Worm (Caenorhabditis elegans) whole organism, late embryonic: Measurements from ENCODE around the gene F21G4.1.

Experiments used
- C08G9.2 ChIP-seq: sonication (generic microtip); optimal IDR thresholded peaks from 2 replicates; lab custom pipeline; 2016; ENCODE audit warnings: mild to moderate bottlenecking, missing genetic modification characterization, moderate library complexity, missing compliant biosample characterization
- C38D4.7 ChIP-seq: fragments of 200-800 bp; sonication (Bioruptor generic); optimal IDR thresholded peaks from 2 replicates; lab custom pipeline; 2018; ENCODE audit warnings: mild to moderate bottlenecking, missing genetic modification characterization, moderate library complexity, missing compliant biosample characterization
- ahr-1 ChIP-seq: sonication (generic microtip); optimal IDR thresholded peaks from 2 replicates; lab custom pipeline; 2016; ENCODE audit warnings: missing genetic modification characterization, missing compliant biosample characterization
- ceh-18 ChIP-seq: sonication (generic microtip); optimal IDR thresholded peaks from 2 replicates; lab custom pipeline; 2016; ENCODE audit warnings: missing genetic modification characterization, missing compliant biosample characterization
- ceh-2 ChIP-seq: sonication (generic microtip); optimal IDR thresholded peaks from 2 replicates; lab custom pipeline; 2016; ENCODE audit warnings: missing genotype, missing genetic modification characterization, missing compliant biosample characterization
- ceh-22 ChIP-seq: sonication (generic microtip); optimal IDR thresholded peaks from 2 replicates; lab custom pipeline; 2017; ENCODE audit warnings: missing biosample characterization, missing genetic modification characterization
- ceh-24 ChIP-seq: sonication (generic microtip); optimal IDR thresholded peaks from 2 replicates; lab custom pipeline; 2016; ENCODE audit warnings: mild to moderate bottlenecking, missing genetic modification characterization, missing compliant biosample characterization
- ceh-31 ChIP-seq: sonication (generic microtip); optimal IDR thresholded peaks from 2 replicates; lab custom pipeline; 2016; ENCODE audit warnings: missing genetic modification characterization, missing compliant biosample characterization
- ceh-34 ChIP-seq: sonication (generic microtip); optimal IDR thresholded peaks from 2 replicates; lab custom pipeline; 2016; ENCODE audit warnings: mild to moderate bottlenecking, missing genetic modification characterization, missing compliant biosample characterization
- ceh-45 ChIP-seq: fragments of 200-800 bp; sonication (Bioruptor generic); IDR thresholded peaks from 2 replicates; pipeline ENCODE4 v1.3.6; 2022; ENCODE audit warnings: missing genetic modification reagents, missing genetic modification characterization, missing compliant biosample characterization
- ceh-6 ChIP-seq: fragments of 200-800 bp; sonication (Bioruptor generic); optimal IDR thresholded peaks from 2 replicates; lab custom pipeline; 2018; ENCODE audit warnings: mild to moderate bottlenecking, missing genetic modification characterization, missing compliant biosample characterization
- dve-1 ChIP-seq: sonication (generic microtip); optimal IDR thresholded peaks from 2 replicates; lab custom pipeline; 2017; ENCODE audit warnings: antibody characterized with exemption, mild to moderate bottlenecking, missing genetic modification characterization, missing compliant biosample characterization
- elt-2 ChIP-seq: sonication (generic microtip); optimal IDR thresholded peaks from 2 replicates; lab custom pipeline; 2016; ENCODE audit warnings: missing genetic modification reagents, missing genetic modification characterization, missing compliant biosample characterization
- fkh-10 ChIP-seq: fragments of 150-350 bp; optimal IDR thresholded peaks from 2 replicates; lab custom pipeline; 2014; ENCODE audit warnings: missing biosample characterization, missing genetic modification reagents, missing genetic modification characterization
- fkh-6 ChIP-seq: sonication (generic microtip); optimal IDR thresholded peaks from 2 replicates; lab custom pipeline; 2016; ENCODE audit warnings: missing genetic modification characterization, missing compliant biosample characterization
- gmeb-2 ChIP-seq: sonication (generic microtip); optimal IDR thresholded peaks from 2 replicates; lab custom pipeline; 2016; ENCODE audit warnings: missing genetic modification characterization, inconsistent platforms, missing compliant biosample characterization
- hlh-13 ChIP-seq: fragments of 200-800 bp; sonication (Bioruptor generic); optimal IDR thresholded peaks from 2 replicates; lab custom pipeline; 2018; ENCODE audit warnings: mild to moderate bottlenecking, missing genetic modification characterization, missing compliant biosample characterization
- hlh-15 ChIP-seq: sonication (generic microtip); optimal IDR thresholded peaks from 2 replicates; lab custom pipeline; 2016; ENCODE audit warnings: missing genetic modification characterization, missing compliant biosample characterization
- hlh-30 ChIP-seq: sonication (generic microtip); optimal IDR thresholded peaks from 2 replicates; lab custom pipeline; 2017; ENCODE audit warnings: antibody characterized with exemption, missing genetic modification characterization, missing compliant biosample characterization; ENCODE audit not compliant: insufficient read depth
- hlh-6 ChIP-seq: sonication (generic microtip); optimal IDR thresholded peaks from 2 replicates; lab custom pipeline; 2016; ENCODE audit warnings: missing genotype, missing genetic modification characterization, missing compliant biosample characterization
- hlh-8 ChIP-seq: sonication (generic microtip); optimal IDR thresholded peaks from 2 replicates; lab custom pipeline; 2016; ENCODE audit warnings: missing genotype, missing genetic modification characterization, missing compliant biosample characterization
- lin-11 ChIP-seq: fragments of 200-800 bp; sonication (Bioruptor generic); optimal IDR thresholded peaks from 2 replicates; lab custom pipeline; 2018; ENCODE audit warnings: mild to moderate bottlenecking, missing genetic modification characterization, missing compliant biosample characterization
- madf-2 ChIP-seq: sonication (generic microtip); optimal IDR thresholded peaks from 2 replicates; lab custom pipeline; 2017; ENCODE audit warnings: missing genetic modification characterization, missing compliant biosample characterization
- mec-3 ChIP-seq: sonication (generic microtip); optimal IDR thresholded peaks from 2 replicates; lab custom pipeline; 2016; ENCODE audit warnings: borderline replicate concordance, missing genetic modification characterization, missing compliant biosample characterization
- nfya-1 ChIP-seq: sonication (generic microtip); optimal IDR thresholded peaks from 2 replicates; lab custom pipeline; 2017; ENCODE audit warnings: missing genetic modification characterization, mild to moderate bottlenecking, missing compliant biosample characterization, antibody characterized with exemption, moderate library complexity
- npax-4 ChIP-seq: sonication (generic microtip); optimal IDR thresholded peaks from 2 replicates; lab custom pipeline; 2016; ENCODE audit warnings: missing genetic modification characterization, missing compliant biosample characterization
- odd-2 ChIP-seq: sonication (generic microtip); optimal IDR thresholded peaks from 2 replicates; lab custom pipeline; 2017; ENCODE audit warnings: antibody characterized with exemption, mild to moderate bottlenecking, missing genetic modification characterization, missing compliant biosample characterization
- pag-3 ChIP-seq: sonication (generic microtip); optimal IDR thresholded peaks from 2 replicates; lab custom pipeline; 2016; ENCODE audit warnings: missing compliant biosample characterization, missing genetic modification characterization, borderline replicate concordance
- pat-9 ChIP-seq: fragments of 200-800 bp; sonication (Bioruptor generic); optimal IDR thresholded peaks from 2 replicates; lab custom pipeline; 2018; ENCODE audit warnings: mild to moderate bottlenecking, missing genetic modification characterization, moderate library complexity, missing compliant biosample characterization
- pha-2 ChIP-seq: sonication (generic microtip); optimal IDR thresholded peaks from 2 replicates; lab custom pipeline; 2017; ENCODE audit warnings: mild to moderate bottlenecking, missing genetic modification characterization, missing compliant biosample characterization
- pqm-1 ChIP-seq: sonication (generic microtip); optimal IDR thresholded peaks from 2 replicates; lab custom pipeline; 2016; ENCODE audit warnings: missing genetic modification characterization, missing compliant biosample characterization
- ref-2 ChIP-seq: sonication (generic microtip); optimal IDR thresholded peaks from 2 replicates; lab custom pipeline; 2016; ENCODE audit warnings: missing genetic modification characterization, missing compliant biosample characterization
- sdc-2 ChIP-seq: sonication (generic microtip); optimal IDR thresholded peaks from 2 replicates; lab custom pipeline; 2016; ENCODE audit warnings: missing genotype, missing genetic modification characterization, missing compliant biosample characterization
- sox-2 ChIP-seq: fragments of 200-800 bp; sonication (Bioruptor generic); IDR thresholded peaks from 2 replicates; pipeline ENCODE4 v1.3.6; 2022; ENCODE audit warnings: missing genetic modification reagents, missing genetic modification characterization, missing compliant biosample characterization
- sox-4 ChIP-seq: sonication (generic microtip); optimal IDR thresholded peaks from 2 replicates; lab custom pipeline; 2017; ENCODE audit warnings: mild to moderate bottlenecking, missing genetic modification characterization, inconsistent platforms, missing compliant biosample characterization
- tbx-7 ChIP-seq: sonication (generic microtip); optimal IDR thresholded peaks from 2 replicates; lab custom pipeline; 2016; ENCODE audit warnings: missing genotype, missing genetic modification characterization, missing compliant biosample characterization
- ttx-3 ChIP-seq: sonication (generic microtip); optimal IDR thresholded peaks from 2 replicates; lab custom pipeline; 2016; ENCODE audit warnings: missing genetic modification reagents, missing genetic modification characterization, missing compliant biosample characterization
- unc-3 ChIP-seq, 2 experiments: fragments of 200-800 bp in 1 of 2; sonication (Bioruptor generic) in 1 of 2; sonication (generic microtip) in 1 of 2; conservative IDR thresholded peaks in 1 of 2; optimal IDR thresholded peaks in 1 of 2; 2 replicates each; pipeline versions ENCODE4 v1.3.6 to Lab custom; 2016 to 2022; ENCODE audit warnings: missing compliant biosample characterization in 2 of 2, missing genetic modification characterization in 2 of 2, missing genetic modification reagents in 1 of 2
- unc-42 ChIP-seq: sonication (generic microtip); optimal IDR thresholded peaks from 2 replicates; lab custom pipeline; 2016; ENCODE audit warnings: missing genotype, missing genetic modification characterization, missing compliant biosample characterization
- unc-55 ChIP-seq: sonication (generic microtip); optimal IDR thresholded peaks from 2 replicates; lab custom pipeline; 2017; ENCODE audit warnings: missing biosample characterization, missing genetic modification reagents, missing genetic modification characterization
- unc-86 ChIP-seq: sonication (generic microtip); optimal IDR thresholded peaks from 2 replicates; lab custom pipeline; 2016; ENCODE audit warnings: missing genetic modification characterization, missing compliant biosample characterization

The F21G4.1 gene

ce11 chrX:9938537-9938936 is 46.4 kb upstream of the F21G4.1 start, which contains the start of the genes C17G1.5 and C17G1.14:
C17G1.5 (plus strand) TSS chrX:9938802.
C17G1.14 (plus strand) TSS chrX:9938813.
- TF ChIP-seq ceh-31, result no peak
- no peak for TF ChIP-seq unc-55
- TF ChIP-seq nfya-1, result no peak
- no peak for TF ChIP-seq C38D4.7 (GFP tag; lab: Kevin White, UChicago)
- no peak for TF ChIP-seq unc-3 (GFP tag; conservative IDR thresholded peaks at IDR 0.05; lab: Robert Waterston, UW)
- no peak for TF ChIP-seq unc-3 (tag; optimal IDR thresholded peaks at IDR 0.05; lab: Kevin White, UChicago)

ce11 chrX:9938091-9938490 is 46.0 kb upstream of the F21G4.1 start:
- TF ChIP-seq unc-86 (tag; lab: Kevin White, UChicago) (no peak), gmeb-2 (tag; lab: Kevin White, UChicago) (no peak), pat-9 (tag; lab: Kevin White, UChicago) (no peak), mec-3 (no peak), hlh-30 (no peak), ceh-34 (tag; lab: Kevin White, UChicago) (no peak), C08G9.2 (no peak), unc-42 (tag; lab: Kevin White, UChicago) (no peak), fkh-10 (GFP tag; lab: Kevin White, UChicago) (no peak), madf-2 (no peak), sox-4 (no peak), tbx-7 (tag; lab: Kevin White, UChicago) (no peak), hlh-15 (no peak)
- TF ChIP-seq, all 69 proteins: peak for 0

ce11 chrX:9934009-9934323 is 41.8 kb upstream of the F21G4.1 start:
- TF ChIP-seq ceh-31, result no peak
- no peak for TF ChIP-seq ttx-3 (tag; lab: Kevin White, UChicago)
- no peak for TF ChIP-seq pag-3 (tag; lab: Kevin White, UChicago)

- TF ChIP-seq unc-55 (peak; percentile 5), sox-2 (GFP tag; lab: Robert Waterston, UW) (no peak), ceh-18 (tag; lab: Kevin White, UChicago) (no peak), ceh-2 (tag; lab: Kevin White, UChicago) (no peak)
Observed at ce11 chrX:9933291-9934008, 41.3 kb upstream of the F21G4.1 start.

ce11 chrX:9932226-9932773 is 40.2 kb upstream of the F21G4.1 start, which contains the start of gene tsp-21:
tsp-21 (plus strand) TSS chrX:9932371.
- TF ChIP-seq nfya-1 (peak; percentile 79), ceh-24 (tag; lab: Kevin White, UChicago) (no peak), pha-2 (tag; lab: Kevin White, UChicago) (peak; percentile 55), sdc-2 (tag; lab: Kevin White, UChicago) (peak; percentile 81), npax-4 (tag; lab: Kevin White, UChicago) (no peak), ceh-22 (tag; lab: Kevin White, UChicago) (no peak), fkh-6 (tag; lab: Kevin White, UChicago) (peak; percentile 41), hlh-8 (tag; lab: Kevin White, UChicago) (peak; percentile 43), dve-1 (tag; lab: Kevin White, UChicago) (peak; percentile 41), unc-3 (GFP tag; conservative IDR thresholded peaks at IDR 0.05; lab: Robert Waterston, UW) (no peak), unc-3 (tag; optimal IDR thresholded peaks at IDR 0.05; lab: Kevin White, UChicago) (no peak), pag-3 (tag; lab: Kevin White, UChicago) (no peak), ref-2 (tag; lab: Kevin White, UChicago) (peak; percentile 76), hlh-15 (no peak), ceh-34 (tag; lab: Kevin White, UChicago) (peak; percentile 72), ceh-2 (tag; lab: Kevin White, UChicago) (peak; percentile 52), lin-11 (tag; lab: Kevin White, UChicago) (no peak), C38D4.7 (GFP tag; lab: Kevin White, UChicago) (no peak), sox-4 (peak; percentile 47), ceh-45 (GFP tag; lab: Robert Waterston, UW) (no peak), ahr-1 (tag; lab: Kevin White, UChicago) (no peak), odd-2 (tag; lab: Kevin White, UChicago) (no peak), hlh-6 (tag; lab: Kevin White, UChicago) (peak; percentile 85), pqm-1 (tag; lab: Kevin White, UChicago) (no peak), elt-2 (tag; lab: Kevin White, UChicago) (peak; percentile 81), unc-42 (tag; lab: Kevin White, UChicago) (peak; percentile 48), hlh-13 (GFP tag; lab: Kevin White, UChicago) (no peak), mec-3 (no peak), ttx-3 (tag; lab: Kevin White, UChicago) (no peak), gmeb-2 (tag; lab: Kevin White, UChicago) (no peak), ceh-6 (GFP tag; lab: Kevin White, UChicago) (no peak)
